Fruit fly (Drosophila melanogaster): ENCODE measurements around the gene Irk3.

dm6 chr2L:18673185-18673584 lies 40.4 kb downstream of the Irk3 start, which contains the start of gene CG43339:
- TF ChIP-seq Lhr (GFP tag; optimal IDR thresholded peaks at IDR 0.05) (no peak), Hey (tag; optimal IDR thresholded peaks at IDR 0.05) (no peak), CG6854 (GFP tag; optimal IDR thresholded peaks at IDR 0.05) (no peak), hkb (optimal IDR thresholded peaks at IDR 0.05) (no peak), hkb (GFP tag; IDR thresholded peaks at IDR 0.05) (no peak), lilli (GFP tag; optimal IDR thresholded peaks at IDR 0.05) (no peak), sna (GFP tag; IDR thresholded peaks at IDR 0.05; ENCODE audit: partially characterized antibody) (no peak), sisA (GFP tag; IDR thresholded peaks at IDR 0.05) (no peak), D (optimal IDR thresholded peaks at IDR 0.05) (no peak), D (GFP tag; optimal IDR thresholded peaks at IDR 0.05) (no peak), vfl (GFP tag; optimal IDR thresholded peaks at IDR 0.05) (no peak), z (GFP tag; IDR thresholded peaks at IDR 0.05) (no peak)

Measured in whole organism, embryonic.